Worm (Caenorhabditis elegans) whole organism, L4/young adult: Measurements from ENCODE around the gene clec-182.

Experiments
- W03F9.2 ChIP-seq: fragments of 150-350 bp; optimal IDR thresholded peaks from 2 replicates; lab custom pipeline; 2014; ENCODE audit warnings: missing biosample characterization, missing genetic modification characterization
- dao-5 ChIP-seq: sonication (generic microtip); optimal IDR thresholded peaks from 2 replicates; lab custom pipeline; 2016; ENCODE audit warnings: missing genotype, missing genetic modification characterization, moderate library complexity, missing compliant biosample characterization
- him-1 ChIP-seq: sonication (generic microtip); optimal IDR thresholded peaks from 2 replicates; lab custom pipeline; 2016; ENCODE audit warnings: missing genotype, missing genetic modification reagents, missing genetic modification characterization, missing compliant biosample characterization

The clec-182 gene

ce11 chrIV:8798255-8798654 is at the start of gene clec-182:
TSS of gene clec-182 (minus strand) at chrIV:8798355.
- TF ChIP-seq him-1 (tag; lab: Kevin White, UChicago) (no peak), W03F9.2 (tag; lab: Kevin White, UChicago) (no peak), dao-5 (tag; lab: Kevin White, UChicago) (no peak)

- TF ChIP-seq dao-5 (tag; lab: Kevin White, UChicago) (no peak), W03F9.2 (tag; lab: Kevin White, UChicago) (no peak), him-1 (tag; lab: Kevin White, UChicago) (no peak)
Observed at ce11 chrIV:8847918-8848317, 49.8 kb upstream of the clec-182 start, which contains the start of gene col-118. TSS of gene col-118 (plus strand) at chrIV:8848218.

ce11 chrIV:8845922-8846321 is 47.8 kb upstream of the clec-182 start:
- TF ChIP-seq W03F9.2 (tag; lab: Kevin White, UChicago) (no peak), dao-5 (tag; lab: Kevin White, UChicago) (no peak), him-1 (tag; lab: Kevin White, UChicago) (no peak)

- TF ChIP-seq W03F9.2 (tag; lab: Kevin White, UChicago) (no peak), him-1 (tag; lab: Kevin White, UChicago) (no peak), dao-5 (tag; lab: Kevin White, UChicago) (no peak)
Observed at ce11 chrIV:8844457-8844856, 46.3 kb upstream of the clec-182 start, which contains the start of gene T11B7.2. TSS of gene T11B7.2 (minus strand) at chrIV:8844557.

- TF ChIP-seq dao-5 (tag; lab: Kevin White, UChicago) (no peak), W03F9.2 (tag; lab: Kevin White, UChicago) (no peak), him-1 (tag; lab: Kevin White, UChicago) (no peak)
Observed at ce11 chrIV:8840161-8840765, 42.1 kb upstream of the clec-182 start, which contains the start of the genes T28C6.11 and T11B7.1. TSS of gene T28C6.11 (minus strand) at chrIV:8840261. TSS of gene T11B7.1 (plus strand) at chrIV:8840715.

- TF ChIP-seq W03F9.2 (tag; lab: Kevin White, UChicago) (no peak), him-1 (tag; lab: Kevin White, UChicago) (no peak), dao-5 (tag; lab: Kevin White, UChicago) (no peak)
Observed at ce11 chrIV:8830591-8830990, 32.4 kb upstream of the clec-182 start, which contains the start of gene T28C6.8. TSS of gene T28C6.8 (minus strand) at chrIV:8830727.

- TF ChIP-seq dao-5 (tag; lab: Kevin White, UChicago) (no peak), W03F9.2 (tag; lab: Kevin White, UChicago) (no peak), him-1 (tag; lab: Kevin White, UChicago) (no peak)
Observed at ce11 chrIV:8827500-8827899, 29.3 kb upstream of the clec-182 start, which contains the start of gene T28C6.7. TSS of gene T28C6.7 (plus strand) at chrIV:8827800.

ce11 chrIV:8826606-8827000 is 28.4 kb upstream of the clec-182 start:
- no peak for TF ChIP-seq W03F9.2 (tag; lab: Kevin White, UChicago)
- no peak for TF ChIP-seq dao-5 (tag; lab: Kevin White, UChicago)
- TF ChIP-seq him-1 (tag; lab: Kevin White, UChicago), result no peak

ce11 chrIV:8825997-8826605 is 27.9 kb upstream of the clec-182 start:
- TF ChIP-seq dao-5 (tag; lab: Kevin White, UChicago) (no peak), W03F9.2 (tag; lab: Kevin White, UChicago) (no peak), him-1 (tag; lab: Kevin White, UChicago) (no peak)

- TF ChIP-seq dao-5 (tag; lab: Kevin White, UChicago) (no peak), W03F9.2 (tag; lab: Kevin White, UChicago) (no peak), him-1 (tag; lab: Kevin White, UChicago) (no peak)
Observed at ce11 chrIV:8824145-8824833, 26.1 kb upstream of the clec-182 start, which contains the start of the genes col-117 and col-3. TSS of gene col-117 (minus strand) at chrIV:8824195. TSS of gene col-3 (plus strand) at chrIV:8824783.

- TF ChIP-seq dao-5 (tag; lab: Kevin White, UChicago), result no peak
Observed at ce11 chrIV:8822598-8822997, 24.4 kb upstream of the clec-182 start.

- TF ChIP-seq W03F9.2 (tag; lab: Kevin White, UChicago) (no peak), him-1 (tag; lab: Kevin White, UChicago) (no peak), dao-5 (tag; lab: Kevin White, UChicago) (no peak)
Observed at ce11 chrIV:8821147-8821546, 23.0 kb upstream of the clec-182 start, which contains the start of gene T28C6.5. TSS of gene T28C6.5 (plus strand) at chrIV:8821447.

- TF ChIP-seq dao-5 (tag; lab: Kevin White, UChicago) (no peak), him-1 (tag; lab: Kevin White, UChicago) (no peak), W03F9.2 (tag; lab: Kevin White, UChicago) (no peak)
Observed at ce11 chrIV:8820041-8820440, 21.9 kb upstream of the clec-182 start, which contains the start of gene T28C6.3. TSS of gene T28C6.3 (plus strand) at chrIV:8820341.
